Fruit fly (Drosophila melanogaster): ENCODE measurements around the gene eEF2.

Gene eEF2

DNA sequence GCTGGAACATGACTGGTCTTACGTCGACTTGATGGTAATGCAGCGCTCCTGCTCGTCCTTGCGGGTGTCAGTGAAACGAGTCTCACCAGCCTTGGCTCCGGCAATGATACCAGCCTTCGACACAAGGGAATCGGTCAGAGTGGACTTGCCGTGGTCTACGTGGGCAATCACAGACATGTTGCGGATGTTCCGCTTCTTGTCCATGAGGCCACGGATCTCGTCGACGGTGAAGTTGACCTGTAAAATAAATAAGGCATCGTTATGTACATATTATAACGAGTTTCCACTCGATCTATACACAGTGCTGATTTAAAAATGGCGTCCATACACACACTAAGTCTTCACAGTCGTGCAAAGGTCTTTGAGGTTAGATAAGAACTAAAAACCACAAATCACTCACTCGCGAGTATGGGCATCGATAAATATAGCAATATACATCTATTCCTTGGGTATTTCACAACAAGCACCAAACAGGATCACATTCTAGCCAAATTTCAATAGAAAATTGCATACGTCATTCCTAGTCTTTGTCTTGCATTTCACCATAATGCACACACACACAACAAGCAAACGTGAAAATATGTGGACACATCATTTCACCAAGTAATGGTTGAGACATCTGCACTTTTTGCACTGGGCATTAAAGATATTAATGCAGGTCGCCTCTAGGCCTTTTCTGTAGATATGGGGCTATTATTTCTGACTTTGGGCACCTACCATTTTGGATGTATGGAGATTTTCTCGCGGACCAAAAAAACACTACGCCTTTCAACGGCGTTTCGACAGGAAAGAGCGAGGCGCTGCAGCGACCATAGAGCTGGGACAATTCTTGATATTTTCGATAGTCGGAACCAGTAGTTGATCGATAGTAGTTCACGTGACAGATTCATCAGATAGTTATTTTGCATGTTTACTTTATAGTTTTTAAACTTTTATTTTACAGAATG lies at the start of gene eEF2:
Gene eEF2, minus strand, starts transcription at position 843 of the 947 bp plus-strand sequence.
- TF ChIP-seq Sin3A (optimal IDR thresholded peaks at IDR 0.05) (no peak), insv (optimal IDR thresholded peaks at IDR 0.05) (no peak), psq (optimal IDR thresholded peaks at IDR 0.05) (no peak), h (optimal IDR thresholded peaks at IDR 0.05) (no peak), Myc (optimal IDR thresholded peaks at IDR 0.05) (no peak), ttk (optimal IDR thresholded peaks at IDR 0.05) (no peak)

dm6 chr2L:21726097-21726496 lies 44.1 kb upstream of the eEF2 start:
- TF ChIP-seq Sin3A (optimal IDR thresholded peaks at IDR 0.05) (no peak), h (optimal IDR thresholded peaks at IDR 0.05) (no peak), ttk (optimal IDR thresholded peaks at IDR 0.05) (no peak), Myc (optimal IDR thresholded peaks at IDR 0.05) (no peak), insv (optimal IDR thresholded peaks at IDR 0.05) (no peak), psq (optimal IDR thresholded peaks at IDR 0.05) (no peak)

DNA sequence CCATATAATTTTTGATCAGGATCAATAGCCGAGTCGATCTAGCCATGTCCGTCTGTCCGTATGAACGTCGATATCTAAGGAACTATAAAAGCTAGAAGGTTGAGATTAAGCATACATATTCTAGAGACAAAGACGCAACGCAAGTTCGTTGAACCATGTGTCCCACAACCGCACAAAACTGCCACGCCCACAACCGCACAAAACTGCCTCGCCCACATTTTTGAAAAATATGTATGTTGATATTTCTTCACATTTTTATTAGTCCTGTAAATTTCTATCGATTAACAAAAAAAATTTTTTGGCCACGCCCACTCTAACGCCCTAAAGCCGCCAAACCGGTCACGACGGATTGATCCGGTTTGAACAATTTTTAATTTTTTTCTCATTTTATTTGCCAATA lies 7.4 kb upstream of the eEF2 start:
- TF ChIP-seq Sin3A (optimal IDR thresholded peaks at IDR 0.05) (no peak), Myc (optimal IDR thresholded peaks at IDR 0.05) (no peak), psq (optimal IDR thresholded peaks at IDR 0.05) (no peak), insv (optimal IDR thresholded peaks at IDR 0.05) (no peak), h (optimal IDR thresholded peaks at IDR 0.05) (no peak), ttk (optimal IDR thresholded peaks at IDR 0.05) (no peak)

DNA sequence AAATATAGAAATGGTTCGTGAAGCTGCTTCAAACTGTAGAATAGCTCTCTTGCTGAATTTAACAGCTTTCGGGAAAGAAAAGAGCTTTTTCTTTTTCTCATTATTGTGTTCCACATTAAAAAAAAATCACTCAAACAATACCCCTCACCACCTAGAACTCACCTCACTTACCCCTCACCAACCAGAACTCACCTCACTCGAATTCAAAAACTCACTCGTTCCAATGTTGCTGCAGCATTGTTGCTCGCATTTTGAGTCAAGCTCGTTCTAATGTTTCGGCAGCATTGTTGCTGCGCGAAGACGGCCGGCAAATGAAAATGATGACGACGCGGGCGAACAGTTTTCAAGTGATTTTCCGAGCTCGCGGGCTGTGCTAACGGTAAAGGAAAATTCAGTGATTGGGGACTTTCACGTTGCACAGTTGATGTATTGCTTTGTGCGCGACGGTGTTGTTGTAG lies 1.8 kb upstream of the eEF2 start, which contains the start of gene nolo:
Gene nolo, plus strand, starts transcription at position 339 of the 458 bp plus-strand sequence.
- no peak for TF ChIP-seq h (optimal IDR thresholded peaks at IDR 0.05)

DNA sequence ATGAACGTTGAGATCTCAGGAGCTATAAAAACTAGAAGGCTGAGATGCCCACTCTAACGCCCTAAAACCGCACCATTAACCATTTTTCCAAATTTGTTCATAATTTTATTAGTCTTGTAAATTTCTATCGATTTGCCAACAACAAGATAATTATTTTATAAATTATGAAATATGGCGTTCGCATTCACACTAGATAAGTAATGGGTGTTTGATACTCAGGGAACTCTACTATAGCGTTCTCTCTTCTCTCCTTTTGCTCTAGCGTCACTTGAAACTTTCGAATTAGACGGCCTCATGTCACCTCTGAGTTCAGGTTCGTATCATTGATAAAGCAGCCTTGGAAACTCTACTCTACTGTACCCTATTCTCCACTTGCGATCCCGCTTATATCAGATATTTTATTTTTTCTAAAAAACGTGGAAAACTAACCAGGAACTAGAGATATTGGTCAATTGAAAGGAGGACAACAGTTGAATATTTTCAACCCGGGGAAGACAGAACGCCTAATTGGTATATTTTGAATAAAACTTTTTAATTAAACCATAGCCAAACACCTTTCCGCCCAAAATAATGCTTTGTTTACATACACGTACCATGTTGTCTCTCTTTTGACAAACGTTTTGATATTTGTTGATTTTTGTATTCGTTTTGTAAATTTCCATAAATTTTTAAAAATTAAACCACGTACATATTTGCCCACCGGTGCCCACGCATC lies 1.2 kb upstream of the eEF2 start:
- TF ChIP-seq h (optimal IDR thresholded peaks at IDR 0.05) (no peak), Myc (optimal IDR thresholded peaks at IDR 0.05) (no peak), ttk (optimal IDR thresholded peaks at IDR 0.05) (no peak), Sin3A (optimal IDR thresholded peaks at IDR 0.05) (no peak), insv (optimal IDR thresholded peaks at IDR 0.05) (no peak), psq (optimal IDR thresholded peaks at IDR 0.05) (no peak)

- TF ChIP-seq h (optimal IDR thresholded peaks at IDR 0.05): no peak
- TF ChIP-seq Myc (optimal IDR thresholded peaks at IDR 0.05): no peak
- no peak for TF ChIP-seq psq (optimal IDR thresholded peaks at IDR 0.05)
- no peak for TF ChIP-seq insv (optimal IDR thresholded peaks at IDR 0.05)
- TF ChIP-seq Sin3A (optimal IDR thresholded peaks at IDR 0.05): no peak
Measured at dm6 chr2L:21677480-21677930, 4.5 kb downstream of the eEF2 start, which contains the start of gene CG2225. CG2225 (minus strand) TSS chr2L:21677530.

- TF ChIP-seq insv (optimal IDR thresholded peaks at IDR 0.05) (no peak), h (optimal IDR thresholded peaks at IDR 0.05) (no peak), Myc (optimal IDR thresholded peaks at IDR 0.05) (no peak), ttk (optimal IDR thresholded peaks at IDR 0.05) (no peak), Sin3A (optimal IDR thresholded peaks at IDR 0.05) (no peak)
Measured at dm6 chr2L:21676556-21676955, 5.4 kb downstream of the eEF2 start.

dm6 chr2L:21658529-21659009 lies 23.4 kb downstream of the eEF2 start, which contains the start of gene Cul2:
Cul2 (plus strand) TSS chr2L:21658735.
- no peak for TF ChIP-seq psq (optimal IDR thresholded peaks at IDR 0.05)
- no peak for TF ChIP-seq ttk (optimal IDR thresholded peaks at IDR 0.05)
- TF ChIP-seq insv (optimal IDR thresholded peaks at IDR 0.05): no peak
- no peak for TF ChIP-seq Sin3A (optimal IDR thresholded peaks at IDR 0.05)
- no peak for TF ChIP-seq Myc (optimal IDR thresholded peaks at IDR 0.05)
- no peak for TF ChIP-seq h (optimal IDR thresholded peaks at IDR 0.05)

DNA sequence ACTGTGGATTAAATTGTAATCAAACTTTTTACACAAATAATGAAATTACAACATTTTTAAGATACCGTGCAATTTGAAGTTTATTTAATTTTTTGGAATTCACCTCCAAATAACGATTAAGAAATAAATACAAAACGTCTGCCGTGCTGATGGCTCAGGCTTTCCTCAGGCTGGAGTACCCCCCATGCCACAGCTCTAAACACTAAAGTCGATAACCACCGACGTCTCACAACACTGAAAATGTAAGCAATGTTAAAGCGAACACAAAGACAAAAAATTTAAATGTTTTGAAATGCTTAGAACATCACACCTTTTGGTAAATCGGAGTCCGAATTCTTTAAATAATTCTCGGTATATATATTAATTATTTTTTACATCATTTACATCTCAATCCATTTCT lies 24.5 kb downstream of the eEF2 start:
- TF ChIP-seq Myc (optimal IDR thresholded peaks at IDR 0.05) (no peak), insv (optimal IDR thresholded peaks at IDR 0.05) (no peak), ttk (optimal IDR thresholded peaks at IDR 0.05) (no peak), psq (optimal IDR thresholded peaks at IDR 0.05) (no peak), h (optimal IDR thresholded peaks at IDR 0.05) (no peak)

dm6 chr2L:21648769-21649168 lies 33.2 kb downstream of the eEF2 start:
- no peak for TF ChIP-seq Myc (optimal IDR thresholded peaks at IDR 0.05)

DNA sequence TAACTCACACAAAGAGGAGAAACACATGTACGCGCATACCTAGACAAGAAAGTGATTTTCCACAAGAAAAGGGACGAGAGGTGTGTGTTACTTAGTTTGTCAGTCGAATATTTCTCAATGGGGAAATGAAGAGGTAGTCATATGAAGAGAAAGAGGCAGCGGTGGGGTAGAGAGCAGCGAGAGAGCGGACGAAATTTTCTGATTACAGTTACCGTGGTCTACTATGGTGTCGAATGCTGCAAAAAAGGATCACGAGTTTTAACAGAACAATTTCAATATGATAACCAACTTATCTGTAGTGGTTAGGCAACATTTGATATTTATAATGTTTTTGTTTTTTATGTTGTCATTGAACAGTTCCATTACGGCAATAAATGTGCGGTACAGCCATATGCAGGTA lies 49.1 kb downstream of the eEF2 start:
- no peak for TF ChIP-seq Myc (optimal IDR thresholded peaks at IDR 0.05)
- no peak for TF ChIP-seq ttk (optimal IDR thresholded peaks at IDR 0.05)
- no peak for TF ChIP-seq Sin3A (optimal IDR thresholded peaks at IDR 0.05)
- TF ChIP-seq insv (optimal IDR thresholded peaks at IDR 0.05): no peak
- no peak for TF ChIP-seq h (optimal IDR thresholded peaks at IDR 0.05)
- no peak for TF ChIP-seq psq (optimal IDR thresholded peaks at IDR 0.05)

DNA sequence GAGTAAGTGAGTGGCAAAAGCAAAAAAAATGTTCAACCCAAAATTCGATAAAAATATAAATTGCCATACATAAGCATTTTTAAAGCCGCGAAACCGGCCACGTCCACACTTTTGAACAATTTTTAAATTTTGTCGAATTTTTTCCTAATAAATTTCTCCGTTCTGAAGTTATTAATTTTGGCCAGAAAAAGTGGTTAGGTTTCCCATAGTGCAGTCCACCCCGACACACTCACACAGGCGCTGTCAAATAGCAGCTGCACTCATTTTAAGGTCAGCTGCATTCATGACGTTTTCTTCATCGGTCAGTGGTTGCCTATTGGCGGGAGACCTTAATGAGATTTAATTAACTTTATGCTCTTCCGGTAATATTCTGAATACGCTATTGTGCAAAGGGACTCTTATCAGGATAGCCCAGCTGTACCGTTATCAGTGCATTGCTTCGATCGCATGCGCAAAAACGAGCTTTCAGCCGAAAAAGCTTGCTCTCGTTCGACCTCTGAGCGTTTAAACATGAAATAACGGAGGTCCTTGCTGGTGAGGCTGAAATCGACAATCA lies 49.9 kb downstream of the eEF2 start, which contains the start of gene Ac3:
Gene Ac3, plus strand, starts transcription at position 556 of the 556 bp plus-strand sequence.
- TF ChIP-seq Myc (optimal IDR thresholded peaks at IDR 0.05) (no peak), ttk (optimal IDR thresholded peaks at IDR 0.05) (no peak), Sin3A (optimal IDR thresholded peaks at IDR 0.05) (no peak), psq (optimal IDR thresholded peaks at IDR 0.05) (no peak), h (optimal IDR thresholded peaks at IDR 0.05) (no peak), insv (optimal IDR thresholded peaks at IDR 0.05) (no peak)
